Fruit fly (Drosophila melanogaster) whole organism, embryonic: ENCODE measurements around the gene ATPsyngamma.

Experiments
- B-H2 ChIP-seq: fragments of 200-800 bp; sonication (Bioruptor generic); optimal IDR thresholded peaks from 2 replicates; lab custom pipeline; 2018; ENCODE audit warnings: missing biosample characterization, mild to moderate bottlenecking, missing genetic modification characterization
- CG10267 ChIP-seq: fragments of 200-800 bp; sonication (Bioruptor generic); optimal IDR thresholded peaks from 2 replicates; lab custom pipeline; 2018; ENCODE audit warnings: missing biosample characterization, mild to moderate bottlenecking, missing genetic modification characterization, moderate library complexity
- CG12155 ChIP-seq: fragments of 200-800 bp; sonication (Bioruptor generic); optimal IDR thresholded peaks from 3 replicates; lab custom pipeline; 2016; ENCODE audit warnings: missing biosample characterization, missing genetic modification characterization
- CG13296 ChIP-seq: fragments of 200-800 bp; sonication (Bioruptor generic); optimal IDR thresholded peaks from 3 replicates; lab custom pipeline; 2018; ENCODE audit warnings: missing biosample characterization, mild to moderate bottlenecking, missing genetic modification characterization
- CG14710 ChIP-seq: fragments of 200-800 bp; sonication (Bioruptor generic); optimal IDR thresholded peaks from 3 replicates; lab custom pipeline; 2019; ENCODE audit warnings: missing biosample characterization, mild to moderate bottlenecking, missing genetic modification characterization, moderate library complexity
- CG14860 ChIP-seq: fragments of 200-800 bp; sonication (Bioruptor generic); IDR thresholded peaks from 3 replicates; pipeline ENCODE4 v1.3.6; 2022; ENCODE audit warnings: missing biosample characterization, missing genetic modification characterization; ENCODE audit not compliant: partially characterized antibody
- CG1602 ChIP-seq: fragments of 200-800 bp; sonication (Bioruptor generic); optimal IDR thresholded peaks from 3 replicates; lab custom pipeline; 2016; ENCODE audit warnings: missing biosample characterization, missing genetic modification characterization
- CG17186 ChIP-seq: fragments of 200-800 bp; sonication (Bioruptor generic); optimal IDR thresholded peaks from 3 replicates; lab custom pipeline; 2017; ENCODE audit warnings: missing biosample characterization, missing genetic modification reagents, missing genetic modification characterization
- CG17385 ChIP-seq: fragments of 200-800 bp; sonication (Bioruptor generic); optimal IDR thresholded peaks from 3 replicates; lab custom pipeline; 2018; ENCODE audit warnings: missing biosample characterization, mild to moderate bottlenecking, missing genetic modification characterization
- CG18262 ChIP-seq: fragments of 200-800 bp; optimal IDR thresholded peaks from 3 replicates; lab custom pipeline; 2019; ENCODE audit warnings: missing biosample characterization, mild to moderate bottlenecking, missing genetic modification characterization, moderate library complexity
- CG18619 ChIP-seq: fragments of 200-800 bp; sonication (Bioruptor generic); optimal IDR thresholded peaks from 3 replicates; lab custom pipeline; 2017; ENCODE audit warnings: missing biosample characterization, mild to moderate bottlenecking, missing genetic modification characterization
- CG2116 ChIP-seq: fragments of 200-800 bp; sonication (Bioruptor generic); optimal IDR thresholded peaks from 3 replicates; lab custom pipeline; 2018; ENCODE audit warnings: missing biosample characterization, mild to moderate bottlenecking, missing genetic modification characterization
- CG33557 ChIP-seq: fragments of 200-800 bp; sonication (Bioruptor generic); optimal IDR thresholded peaks from 2 replicates; lab custom pipeline; 2019; ENCODE audit warnings: missing biosample characterization, mild to moderate bottlenecking, missing genetic modification characterization, moderate library complexity
- CG6689 ChIP-seq: fragments of 200-800 bp; sonication (Bioruptor generic); IDR thresholded peaks from 2 replicates; pipeline ENCODE4 v1.3.6; 2022; ENCODE audit warnings: missing biosample characterization, missing genetic modification characterization
- CG7271 ChIP-seq: fragments of 200-800 bp; sonication (Bioruptor generic); optimal IDR thresholded peaks from 2 replicates; lab custom pipeline; 2018; ENCODE audit warnings: missing biosample characterization, mild to moderate bottlenecking, missing genetic modification characterization, moderate library complexity
- CG8089 ChIP-seq: fragments of 200-800 bp; sonication (Bioruptor generic); optimal IDR thresholded peaks from 3 replicates; lab custom pipeline; 2016; ENCODE audit warnings: missing biosample characterization, missing genetic modification characterization
- CG8924 ChIP-seq: fragments of 200-800 bp; optimal IDR thresholded peaks from 3 replicates; lab custom pipeline; 2019; ENCODE audit warnings: missing biosample characterization, mild to moderate bottlenecking, missing genetic modification characterization, moderate library complexity
- CG8944 ChIP-seq: fragments of 200-800 bp; sonication (Bioruptor generic); optimal IDR thresholded peaks from 3 replicates; lab custom pipeline; 2016; ENCODE audit warnings: missing biosample characterization, missing genetic modification characterization
- CG9797 ChIP-seq: fragments of 200-800 bp; sonication (Bioruptor generic); optimal IDR thresholded peaks from 3 replicates; lab custom pipeline; 2018; ENCODE audit warnings: missing biosample characterization, mild to moderate bottlenecking, missing genetic modification characterization
- CoRest ChIP-seq: fragments of 200-800 bp; sonication (Bioruptor generic); optimal IDR thresholded peaks from 3 replicates; lab custom pipeline; 2018; ENCODE audit warnings: missing biosample characterization, mild to moderate bottlenecking, missing genetic modification characterization, moderate library complexity
- Doc3 ChIP-seq: fragments of 200-800 bp; sonication (Bioruptor generic); IDR thresholded peaks from 3 replicates; pipeline ENCODE4 v1.3.6; 2022; ENCODE audit warnings: missing biosample characterization, missing genetic modification characterization; ENCODE audit not compliant: partially characterized antibody
- Ets97D ChIP-seq: fragments of 200-800 bp; sonication (Bioruptor generic); optimal IDR thresholded peaks from 3 replicates; lab custom pipeline; 2016; ENCODE audit warnings: missing biosample characterization, missing genetic modification characterization
- Fer3 ChIP-seq: fragments of 200-800 bp; sonication (Bioruptor generic); optimal IDR thresholded peaks from 2 replicates; lab custom pipeline; 2018; ENCODE audit warnings: missing biosample characterization, mild to moderate bottlenecking, missing genetic modification characterization, moderate library complexity
- GATAe ChIP-seq: fragments of 200-800 bp; sonication (Bioruptor generic); conservative IDR thresholded peaks from 2 replicates; pipeline ENCODE4 v1.3.6; 2022; ENCODE audit warnings: missing biosample characterization, missing genetic modification characterization
- Opbp ChIP-seq: fragments of 200-800 bp; sonication (Bioruptor generic); IDR thresholded peaks from 3 replicates; pipeline ENCODE4 v1.3.6; 2022; ENCODE audit warnings: missing biosample characterization, missing genetic modification characterization; ENCODE audit not compliant: partially characterized antibody
- Sry-β ChIP-seq: fragments of 200-800 bp; sonication (Bioruptor generic); optimal IDR thresholded peaks from 2 replicates; lab custom pipeline; 2018; ENCODE audit warnings: missing biosample characterization, mild to moderate bottlenecking, missing genetic modification characterization, moderate library complexity
- Tbp ChIP-seq: fragments of >200 bp; optimal IDR thresholded peaks from 2 replicates; lab custom pipeline; 2018; ENCODE audit warnings: missing biosample characterization, missing genetic modification characterization
- Trl ChIP-seq, 3 experiments: fragments of >200 bp in 2 of 3; fragments of 200-800 bp in 1 of 3; sonication (Bioruptor generic) in 1 of 3; optimal IDR thresholded peaks; 2 replicates in 1 of 3; 3 replicates in 2 of 3; lab custom pipeline; 2016 to 2017; ENCODE audit warnings: missing biosample characterization in 1 of 3, missing genetic modification characterization in 1 of 3
- amos ChIP-seq: fragments of 200-800 bp; sonication (Bioruptor generic); IDR thresholded peaks from 2 replicates; pipeline ENCODE4 v1.3.6; 2022; ENCODE audit warnings: missing biosample characterization, missing genetic modification characterization; ENCODE audit not compliant: partially characterized antibody
- bcd ChIP-seq: fragments of 200-800 bp; sonication (Bioruptor generic); optimal IDR thresholded peaks from 2 replicates; lab custom pipeline; 2017; ENCODE audit warnings: missing biosample characterization, mild to moderate bottlenecking, missing genetic modification characterization
- ci ChIP-seq: fragments of 200-800 bp; sonication (Bioruptor generic); IDR thresholded peaks from 3 replicates; pipeline ENCODE4 v1.3.6; 2022; ENCODE audit warnings: missing biosample characterization, missing genetic modification characterization
- da ChIP-seq: fragments of 200-800 bp; sonication (Bioruptor generic); optimal IDR thresholded peaks from 2 replicates; lab custom pipeline; 2016; ENCODE audit warnings: missing biosample characterization, missing genetic modification characterization
- dysf ChIP-seq: fragments of 200-800 bp; sonication (Bioruptor generic); IDR thresholded peaks from 3 replicates; pipeline ENCODE4 v1.3.6; 2022; ENCODE audit warnings: missing biosample characterization, missing genetic modification characterization
- gem ChIP-seq: fragments of 200-800 bp; sonication (Bioruptor generic); optimal IDR thresholded peaks from 2 replicates; lab custom pipeline; 2019; ENCODE audit warnings: missing biosample characterization, mild to moderate bottlenecking, missing genetic modification characterization, moderate library complexity
- ind ChIP-seq: fragments of 200-800 bp; sonication (Bioruptor generic); optimal IDR thresholded peaks from 3 replicates; lab custom pipeline; 2016; ENCODE audit warnings: missing biosample characterization, missing genetic modification characterization
- insv ChIP-seq, 2 experiments: fragments of 200-800 bp; sonication (Bioruptor generic); optimal IDR thresholded peaks; 3 replicates each; lab custom pipeline; 2016 to 2018; ENCODE audit warnings: missing biosample characterization in 2 of 2, missing genetic modification characterization in 2 of 2
- ken ChIP-seq: fragments of 200-800 bp; sonication (Bioruptor generic); IDR thresholded peaks from 3 replicates; pipeline ENCODE4 v1.3.6; 2022; ENCODE audit warnings: missing biosample characterization, missing genetic modification characterization
- knrl ChIP-seq: fragments of 200-800 bp; sonication (Bioruptor generic); IDR thresholded peaks from 3 replicates; pipeline ENCODE4 v1.3.6; 2022; ENCODE audit warnings: missing biosample characterization, missing genetic modification characterization; ENCODE audit not compliant: partially characterized antibody
- lilli ChIP-seq: fragments of 200-800 bp; sonication (Bioruptor generic); optimal IDR thresholded peaks from 3 replicates; lab custom pipeline; 2016; ENCODE audit warnings: missing biosample characterization, missing genetic modification characterization
- mld ChIP-seq: fragments of 200-800 bp; sonication (Bioruptor generic); IDR thresholded peaks from 3 replicates; pipeline ENCODE4 v1.3.6; 2022; ENCODE audit warnings: missing biosample characterization, missing genetic modification characterization; ENCODE audit not compliant: partially characterized antibody
- pnt ChIP-seq: fragments of 200-800 bp; sonication (Bioruptor generic); optimal IDR thresholded peaks from 3 replicates; lab custom pipeline; 2016; ENCODE audit warnings: missing biosample characterization, missing genetic modification characterization
- pzg ChIP-seq: fragments of 200-800 bp; sonication (Bioruptor generic); optimal IDR thresholded peaks from 3 replicates; lab custom pipeline; 2018; ENCODE audit warnings: missing biosample characterization, mild to moderate bottlenecking, missing genetic modification characterization, moderate library complexity
- slbo ChIP-seq: fragments of 200-800 bp; sonication (Bioruptor generic); IDR thresholded peaks from 2 replicates; pipeline ENCODE4 v1.3.6; 2022; ENCODE audit warnings: missing biosample characterization, missing genetic modification characterization
- sna ChIP-seq: fragments of 200-800 bp; sonication (Bioruptor generic); IDR thresholded peaks from 2 replicates; pipeline ENCODE4 v1.3.6; 2022; ENCODE audit warnings: missing biosample characterization, missing genetic modification characterization; ENCODE audit not compliant: partially characterized antibody
- sug ChIP-seq: fragments of 200-800 bp; optimal IDR thresholded peaks from 2 replicates; lab custom pipeline; 2019; ENCODE audit warnings: missing biosample characterization, mild to moderate bottlenecking, missing genetic modification characterization, moderate library complexity
- unc-4 ChIP-seq: fragments of 200-800 bp; sonication (Bioruptor generic); IDR thresholded peaks from 2 replicates; pipeline ENCODE4 v1.3.6; 2022; ENCODE audit warnings: missing biosample characterization, missing genetic modification characterization; ENCODE audit not compliant: partially characterized antibody
- zen2 ChIP-seq: fragments of 200-800 bp; sonication (Bioruptor generic); IDR thresholded peaks from 3 replicates; pipeline ENCODE4 v1.3.6; 2022; ENCODE audit warnings: missing biosample characterization, missing genetic modification characterization; ENCODE audit not compliant: partially characterized antibody

Gene ATPsyngamma

dm6 chr3R:29748591-29749303 lies at the start of gene ATPsyngamma, which contains the start of gene yata (continued):
- TF ChIP-seq zen2 (peak; percentile 60; the same call in 2 of the 3 replicates), GATAe (GFP tag; lab: Robert Waterston, UW) (no peak), lilli (peak; percentile 29), CG8944 (no peak), CG7271 (peak; percentile 18), CG12155 (GFP tag; lab: Kevin White, UChicago) (peak; percentile 39), unc-4 (GFP tag; lab: Robert Waterston, UW) (peak; percentile 75; the same call in 1 of the 2 replicates), CG33557 (peak; percentile 43), dysf (GFP tag; lab: Robert Waterston, UW) (peak; percentile 19; the same call in 1 of the 3 replicates), Opbp (peak; percentile 99), slbo (GFP tag; lab: Robert Waterston, UW) (peak; percentile 64), Doc3 (GFP tag; lab: Robert Waterston, UW) (0 out of 3 replicates have a peak, but pooled peaks have one; percentile 59), CG8924 (tag; lab: Kevin White, UChicago) (peak; percentile 57), CG8089 (GFP tag; lab: Kevin White, UChicago) (no peak), sug (tag; lab: Kevin White, UChicago) (peak; percentile 54), B-H2 (GFP tag; lab: Kevin White, UChicago) (peak; percentile 66), CG10267 (tag; lab: Kevin White, UChicago) (peak; percentile 45), Trl (optimal IDR thresholded peaks at IDR 0.05; lab: Kevin White, UChicago) (no peak), Trl (GFP tag; optimal IDR thresholded peaks at IDR 0.05; lab: Kevin White, UChicago) (no peak), CG2116 (GFP tag; lab: Kevin White, UChicago) (peak; percentile 30), CG13296 (GFP tag; lab: Kevin White, UChicago) (no peak), CG17385 (GFP tag; lab: Kevin White, UChicago) (peak; percentile 72), CoRest (peak; percentile 56), pzg (peak; percentile 49), CG18262 (tag; lab: Kevin White, UChicago) (peak; percentile 36), ci (GFP tag; lab: Robert Waterston, UW) (0 out of 3 replicates have a peak, but pooled peaks have one; percentile 36), pnt (GFP tag; lab: Kevin White, UChicago) (no peak), gem (tag; lab: Kevin White, UChicago) (no peak), CG18619 (GFP tag; lab: Kevin White, UChicago) (peak; percentile 40), Ets97D (GFP tag; lab: Kevin White, UChicago) (peak; percentile 40), CG14860 (GFP tag; lab: Robert Waterston, UW) (peak; percentile 22; the same call in 1 of the 3 replicates), ind (peak; percentile 36), da (no peak), insv (GFP tag; optimal IDR thresholded peaks at IDR 0.05; lab: Kevin White, UChicago) (peak in 1 of 2 experiments; percentile 30), sna (peak; percentile 67), bcd (GFP tag; lab: Kevin White, UChicago) (peak; percentile 66), CG9797 (GFP tag; lab: Kevin White, UChicago) (peak; percentile 13), CG1602 (peak; percentile 1), CG6689 (GFP tag; lab: Robert Waterston, UW) (peak; percentile 27; the same call in 1 of the 2 replicates), Tbp (no peak), CG14710 (tag; lab: Kevin White, UChicago) (peak; percentile 70), CG17186 (GFP tag; lab: Kevin White, UChicago) (peak; percentile 5), amos (GFP tag; lab: Robert Waterston, UW) (peak; percentile 84), ken (GFP tag; lab: Robert Waterston, UW) (0 out of 3 replicates have a peak, but pooled peaks have one; percentile 44), mld (GFP tag; lab: Robert Waterston, UW) (0 out of 3 replicates have a peak, but pooled peaks have one; percentile 36), Sry-β (GFP tag; lab: Kevin White, UChicago) (peak; percentile 41), Fer3 (tag; lab: Kevin White, UChicago) (peak; percentile 9), knrl (GFP tag; lab: Robert Waterston, UW) (peak; percentile 78)
